Worm (Caenorhabditis elegans): ENCODE data around the gene T24D5.2.

DNA sequence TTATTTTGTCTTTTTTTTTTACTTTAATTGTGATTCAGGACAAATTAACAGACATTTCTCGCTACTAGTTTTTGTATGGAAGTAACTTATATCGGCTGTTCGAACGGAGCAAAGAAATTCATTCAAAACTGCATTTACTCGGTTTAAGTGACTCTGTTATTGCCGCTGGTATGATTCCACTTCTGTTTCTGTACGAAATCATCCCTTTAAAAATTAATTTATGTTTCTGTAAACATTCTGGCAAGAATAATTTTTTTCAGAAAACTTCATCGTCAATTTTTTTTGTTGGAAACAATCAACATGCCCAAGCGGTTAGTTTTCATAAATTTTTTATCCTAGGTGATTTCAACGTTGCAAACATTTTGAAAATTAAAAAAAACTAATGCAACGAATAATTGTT is 6.5 kb downstream of the T24D5.2 start, which contains the start of gene T24D5.3:
- TF ChIP-seq dve-1 (tag; optimal IDR thresholded peaks at IDR 0.05; ENCODE audit: insufficient read depth) (no peak), ama-1 (optimal IDR thresholded peaks at IDR 0.05) (no peak)

Data from whole organism, L4 larva.